Fruit fly (Drosophila melanogaster) whole organism, embryonic: ENCODE measurements around the gene Adgf-B.

Experiments
- ATbp ChIP-seq: fragments of 200-800 bp; sonication (Bioruptor generic); optimal IDR thresholded peaks from 2 replicates; lab custom pipeline; 2017; ENCODE audit warnings: missing biosample characterization, mild to moderate bottlenecking, missing genetic modification characterization, missing genetic modification reagents
- Bteb2 ChIP-seq: fragments of 200-800 bp; sonication (Bioruptor generic); optimal IDR thresholded peaks from 2 replicates; lab custom pipeline; 2016; ENCODE audit warnings: missing biosample characterization, missing genetic modification characterization
- CG12155 ChIP-seq: fragments of 200-800 bp; sonication (Bioruptor generic); optimal IDR thresholded peaks from 3 replicates; lab custom pipeline; 2016; ENCODE audit warnings: missing biosample characterization, missing genetic modification characterization
- CG12219 ChIP-seq: fragments of 200-800 bp; sonication (Bioruptor generic); optimal IDR thresholded peaks from 3 replicates; lab custom pipeline; 2018; ENCODE audit warnings: missing biosample characterization, mild to moderate bottlenecking, missing genetic modification characterization
- CG12769 ChIP-seq: fragments of 200-800 bp; sonication (Bioruptor generic); optimal IDR thresholded peaks from 2 replicates; lab custom pipeline; 2019; ENCODE audit warnings: missing biosample characterization, mild to moderate bottlenecking, missing genetic modification characterization, moderate library complexity
- CG13123 ChIP-seq: fragments of 200-800 bp; sonication (Bioruptor generic); optimal IDR thresholded peaks from 2 replicates; lab custom pipeline; 2016; ENCODE audit warnings: missing biosample characterization, missing genetic modification characterization
- CG13287 ChIP-seq: fragments of 200-800 bp; sonication (Bioruptor generic); IDR thresholded peaks from 2 replicates; pipeline ENCODE4 v1.3.6; 2022; ENCODE audit warnings: missing biosample characterization, missing genetic modification characterization; ENCODE audit not compliant: partially characterized antibody
- CG13624 ChIP-seq: fragments of 200-800 bp; sonication (Bioruptor generic); optimal IDR thresholded peaks from 2 replicates; lab custom pipeline; 2016; ENCODE audit warnings: missing biosample characterization, missing genetic modification characterization
- CG15011 ChIP-seq: fragments of 200-800 bp; sonication (Bioruptor generic); optimal IDR thresholded peaks from 3 replicates; lab custom pipeline; 2018; ENCODE audit warnings: missing biosample characterization, mild to moderate bottlenecking, missing genetic modification characterization
- CG15269 ChIP-seq: fragments of 200-800 bp; sonication (Bioruptor generic); optimal IDR thresholded peaks from 2 replicates; lab custom pipeline; 2018; ENCODE audit warnings: missing biosample characterization, mild to moderate bottlenecking, missing genetic modification characterization, moderate library complexity
- CG1602 ChIP-seq: fragments of 200-800 bp; sonication (Bioruptor generic); optimal IDR thresholded peaks from 3 replicates; lab custom pipeline; 2016; ENCODE audit warnings: missing biosample characterization, missing genetic modification characterization
- CG1792 ChIP-seq: fragments of 200-800 bp; sonication (Bioruptor generic); optimal IDR thresholded peaks from 2 replicates; lab custom pipeline; 2016; ENCODE audit warnings: missing biosample characterization, missing genetic modification characterization
- CG18599 ChIP-seq: fragments of 200-800 bp; sonication (Bioruptor generic); optimal IDR thresholded peaks from 3 replicates; lab custom pipeline; 2017; ENCODE audit warnings: missing biosample characterization, missing genetic modification characterization, mild to moderate bottlenecking, moderate library complexity, missing genetic modification reagents
- CG2120 ChIP-seq: fragments of 200-800 bp; sonication (Bioruptor generic); optimal IDR thresholded peaks from 3 replicates; lab custom pipeline; 2016; ENCODE audit warnings: missing biosample characterization, missing genetic modification characterization
- CG4328 ChIP-seq: fragments of 200-800 bp; sonication (Bioruptor generic); optimal IDR thresholded peaks from 3 replicates; lab custom pipeline; 2017; ENCODE audit warnings: missing biosample characterization, missing genetic modification reagents, missing genetic modification characterization
- CG6254 ChIP-seq: fragments of 200-800 bp; sonication (Bioruptor generic); optimal IDR thresholded peaks from 3 replicates; lab custom pipeline; 2017; ENCODE audit warnings: mild to moderate bottlenecking, missing biosample characterization, missing genetic modification reagents, missing genetic modification characterization
- CG7271 ChIP-seq: fragments of 200-800 bp; sonication (Bioruptor generic); optimal IDR thresholded peaks from 2 replicates; lab custom pipeline; 2018; ENCODE audit warnings: missing biosample characterization, mild to moderate bottlenecking, missing genetic modification characterization, moderate library complexity
- CG8944 ChIP-seq: fragments of 200-800 bp; sonication (Bioruptor generic); optimal IDR thresholded peaks from 3 replicates; lab custom pipeline; 2016; ENCODE audit warnings: missing biosample characterization, missing genetic modification characterization
- CG9797 ChIP-seq: fragments of 200-800 bp; sonication (Bioruptor generic); optimal IDR thresholded peaks from 3 replicates; lab custom pipeline; 2018; ENCODE audit warnings: missing biosample characterization, mild to moderate bottlenecking, missing genetic modification characterization
- Dip2 ChIP-seq: fragments of 200-800 bp; sonication (Bioruptor generic); IDR thresholded peaks from 2 replicates; pipeline ENCODE4 v1.3.6; 2022; ENCODE audit warnings: missing biosample characterization, missing genetic modification characterization
- Fer1 ChIP-seq: fragments of 200-800 bp; sonication (Bioruptor generic); optimal IDR thresholded peaks from 2 replicates; lab custom pipeline; 2017; ENCODE audit warnings: missing biosample characterization, mild to moderate bottlenecking, missing genetic modification characterization
- Gug ChIP-seq: fragments of 200-800 bp; sonication (Bioruptor generic); IDR thresholded peaks from 4 replicates; pipeline ENCODE4 v1.3.6; 2022; ENCODE audit warnings: missing biosample characterization, missing genetic modification characterization
- HLH54F ChIP-seq: fragments of 200-800 bp; sonication (Bioruptor generic); optimal IDR thresholded peaks from 3 replicates; lab custom pipeline; 2016; ENCODE audit warnings: missing biosample characterization, missing genetic modification characterization
- Lhr ChIP-seq: fragments of 200-800 bp; sonication (Bioruptor generic); optimal IDR thresholded peaks from 3 replicates; lab custom pipeline; 2017; ENCODE audit warnings: mild to moderate bottlenecking, missing biosample characterization, missing genetic modification reagents, missing genetic modification characterization
- Max ChIP-seq: fragments of 200-800 bp; sonication (Bioruptor generic); optimal IDR thresholded peaks from 2 replicates; lab custom pipeline; 2016; ENCODE audit warnings: missing biosample characterization, mild to moderate bottlenecking, missing genetic modification characterization
- Nf-YC ChIP-seq: fragments of 200-800 bp; optimal IDR thresholded peaks from 3 replicates; lab custom pipeline; 2019; ENCODE audit warnings: missing biosample characterization, mild to moderate bottlenecking, missing genetic modification characterization, moderate library complexity
- Sox100B ChIP-seq: fragments of 200-800 bp; sonication (Bioruptor generic); optimal IDR thresholded peaks from 3 replicates; lab custom pipeline; 2018; ENCODE audit warnings: missing biosample characterization, mild to moderate bottlenecking, missing genetic modification characterization
- Sox102F ChIP-seq: fragments of 200-800 bp; sonication (Bioruptor generic); optimal IDR thresholded peaks from 2 replicates; lab custom pipeline; 2018; ENCODE audit warnings: missing biosample characterization, mild to moderate bottlenecking, missing genetic modification characterization, moderate library complexity
- ato ChIP-seq: fragments of 200-800 bp; sonication (Bioruptor generic); IDR thresholded peaks from 2 replicates; pipeline ENCODE4 v1.3.6; 2022; ENCODE audit warnings: missing biosample characterization, missing genetic modification characterization; ENCODE audit not compliant: partially characterized antibody
- cato ChIP-seq: fragments of 200-800 bp; sonication (Bioruptor generic); optimal IDR thresholded peaks from 2 replicates; lab custom pipeline; 2016; ENCODE audit warnings: missing biosample characterization, missing genetic modification characterization, borderline replicate concordance
- caup ChIP-seq: fragments of 200-800 bp; sonication (Bioruptor generic); optimal IDR thresholded peaks from 3 replicates; lab custom pipeline; 2017; ENCODE audit warnings: missing biosample characterization, mild to moderate bottlenecking, missing genetic modification characterization, moderate library complexity; ENCODE audit not compliant: severe bottlenecking
- crol ChIP-seq: fragments of 200-800 bp; sonication (Bioruptor generic); IDR thresholded peaks from 2 replicates; pipeline ENCODE4 v1.3.6; 2022; ENCODE audit warnings: missing biosample characterization, missing genetic modification characterization
- cwo ChIP-seq: fragments of 200-800 bp; sonication (Bioruptor generic); optimal IDR thresholded peaks from 3 replicates; lab custom pipeline; 2017; ENCODE audit warnings: missing biosample characterization, missing genetic modification characterization, mild to moderate bottlenecking, moderate library complexity, missing genetic modification reagents
- dimm ChIP-seq: fragments of 200-800 bp; sonication (Bioruptor generic); IDR thresholded peaks from 2 replicates; pipeline ENCODE4 v1.3.6; 2022; ENCODE audit warnings: missing biosample characterization, missing genetic modification characterization
- emc ChIP-seq: fragments of 200-800 bp; sonication (Bioruptor generic); optimal IDR thresholded peaks from 2 replicates; lab custom pipeline; 2016; ENCODE audit warnings: missing biosample characterization, missing genetic modification characterization
- fru ChIP-seq: fragments of >200 bp; optimal IDR thresholded peaks from 2 replicates; lab custom pipeline; 2017
- gsb-n ChIP-seq: fragments of 200-800 bp; sonication (Bioruptor generic); optimal IDR thresholded peaks from 3 replicates; lab custom pipeline; 2018; ENCODE audit warnings: missing biosample characterization, mild to moderate bottlenecking, missing genetic modification characterization
- ind ChIP-seq: fragments of 200-800 bp; sonication (Bioruptor generic); optimal IDR thresholded peaks from 3 replicates; lab custom pipeline; 2016; ENCODE audit warnings: missing biosample characterization, missing genetic modification characterization
- jumu ChIP-seq: fragments of 200-800 bp; sonication (Bioruptor generic); optimal IDR thresholded peaks from 3 replicates; lab custom pipeline; 2016; ENCODE audit warnings: missing biosample characterization, missing genetic modification characterization
- lmd ChIP-seq: fragments of 200-800 bp; sonication (Bioruptor generic); IDR thresholded peaks from 2 replicates; pipeline ENCODE4 v1.3.6; 2022; ENCODE audit warnings: missing biosample characterization, missing genetic modification characterization
- luna ChIP-seq: fragments of 200-800 bp; sonication (Bioruptor generic); optimal IDR thresholded peaks from 2 replicates; lab custom pipeline; 2016; ENCODE audit warnings: missing biosample characterization, missing genetic modification characterization
- nmo ChIP-seq: fragments of 200-800 bp; sonication (Bioruptor generic); optimal IDR thresholded peaks from 2 replicates; lab custom pipeline; 2018; ENCODE audit warnings: missing biosample characterization, mild to moderate bottlenecking, missing genetic modification characterization, moderate library complexity
- prd ChIP-seq, 3 experiments: fragments of >200 bp in 2 of 3; fragments of 200-800 bp in 1 of 3; sonication (Bioruptor generic) in 1 of 3; optimal IDR thresholded peaks in 2 of 3; IDR thresholded peaks in 1 of 3; 2 replicates in 2 of 3; 3 replicates in 1 of 3; pipeline versions ENCODE4 v1.3.6 to Lab custom; 2017 to 2022; ENCODE audit warnings: missing biosample characterization in 1 of 3, missing genetic modification characterization in 1 of 3
- psq ChIP-seq: fragments of 200-800 bp; sonication (Bioruptor generic); optimal IDR thresholded peaks from 2 replicates; lab custom pipeline; 2017; ENCODE audit warnings: missing biosample characterization, missing genetic modification characterization
- ranshi ChIP-seq: fragments of 200-800 bp; sonication (Bioruptor generic); IDR thresholded peaks from 2 replicates; pipeline ENCODE4 v1.3.6; 2022; ENCODE audit warnings: missing biosample characterization, missing genetic modification characterization
- sna ChIP-seq: fragments of 200-800 bp; sonication (Bioruptor generic); IDR thresholded peaks from 2 replicates; pipeline ENCODE4 v1.3.6; 2022; ENCODE audit warnings: missing biosample characterization, missing genetic modification characterization; ENCODE audit not compliant: partially characterized antibody
- sob ChIP-seq: fragments of 200-800 bp; sonication (Bioruptor generic); IDR thresholded peaks from 2 replicates; pipeline ENCODE4 v1.3.6; 2022; ENCODE audit warnings: missing biosample characterization, missing genetic modification characterization
- tna ChIP-seq: fragments of 200-800 bp; sonication (Bioruptor generic); IDR thresholded peaks from 2 replicates; pipeline ENCODE4 v1.3.6; 2022; ENCODE audit warnings: missing biosample characterization, missing genetic modification characterization; ENCODE audit not compliant: partially characterized antibody
- trem ChIP-seq: fragments of 200-800 bp; optimal IDR thresholded peaks from 3 replicates; lab custom pipeline; 2019; ENCODE audit warnings: missing biosample characterization, mild to moderate bottlenecking, missing genetic modification characterization, moderate library complexity
- usp ChIP-seq: fragments of >200 bp; optimal IDR thresholded peaks from 2 replicates; lab custom pipeline; 2017; ENCODE audit warnings: missing biosample characterization, missing genetic modification characterization
- zfh2 ChIP-seq: fragments of 200-800 bp; sonication (Bioruptor generic); optimal IDR thresholded peaks from 2 replicates; lab custom pipeline; 2016; ENCODE audit warnings: missing biosample characterization, missing genetic modification characterization

Adgf-B gene

DNA sequence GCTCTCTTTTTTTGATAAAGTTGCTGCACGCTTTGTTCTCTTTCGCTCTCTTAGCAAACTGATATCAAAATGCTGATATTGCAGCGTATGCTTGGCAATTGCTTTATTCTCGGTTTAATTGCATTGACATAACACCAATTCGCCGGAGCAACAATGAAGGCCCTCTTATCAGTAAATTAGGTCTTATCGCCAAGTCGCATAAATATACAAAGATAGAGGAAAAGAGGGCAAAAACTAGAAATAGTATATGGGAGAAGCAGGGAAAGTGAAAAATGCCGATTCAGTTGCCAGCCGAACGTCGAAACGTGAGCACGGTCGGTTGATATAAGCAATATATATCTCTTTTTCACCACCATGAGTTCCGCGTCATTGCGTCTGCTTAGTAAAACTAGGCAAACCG, 9.9 kb downstream of the Adgf-B start, which contains the start of gene CG7460 (continued):
- TF ChIP-seq fru (lab: Kevin White, UChicago) (no peak), Fer1 (no peak), usp (no peak), ato (GFP tag; lab: Robert Waterston, UW) (no peak; the same call in 1 of the 2 replicates), CG8944 (GFP tag; lab: Kevin White, UChicago) (no peak), CG13287 (peak; percentile 18; the same call in 1 of the 2 replicates), zfh2 (GFP tag; lab: Kevin White, UChicago) (no peak), CG4328 (GFP tag; lab: Kevin White, UChicago) (no peak), CG1602 (GFP tag; lab: Kevin White, UChicago) (no peak), CG9797 (GFP tag; lab: Kevin White, UChicago) (no peak), prd (optimal IDR thresholded peaks at IDR 0.05; lab: Kevin White, UChicago) (no peak), prd (GFP tag; IDR thresholded peaks at IDR 0.05; lab: Robert Waterston, UW) (no peak), Nf-YC (tag; lab: Kevin White, UChicago) (no peak), Sox100B (GFP tag; lab: Kevin White, UChicago) (peak; percentile 0), sna (peak; percentile 28; the same call in 1 of the 2 replicates), luna (GFP tag; lab: Kevin White, UChicago) (no peak), Dip2 (GFP tag; lab: Robert Waterston, UW) (no peak), Max (GFP tag; lab: Kevin White, UChicago) (no peak), dimm (no peak), emc (GFP tag; lab: Kevin White, UChicago) (no peak), cato (no peak), CG2120 (GFP tag; lab: Kevin White, UChicago) (no peak), gsb-n (no peak), sob (GFP tag; lab: Robert Waterston, UW) (no peak), cwo (GFP tag; lab: Kevin White, UChicago) (no peak), Gug (GFP tag; lab: Robert Waterston, UW) (no peak), nmo (GFP tag; lab: Kevin White, UChicago) (no peak), CG15269 (tag; lab: Kevin White, UChicago) (peak; percentile 35), CG6254 (no peak), trem (tag; lab: Kevin White, UChicago) (no peak), CG13624 (no peak), jumu (GFP tag; lab: Kevin White, UChicago) (no peak), HLH54F (GFP tag; lab: Kevin White, UChicago) (no peak), ATbp (GFP tag; lab: Kevin White, UChicago) (peak; percentile 41), caup (no peak), ranshi (GFP tag; lab: Robert Waterston, UW) (no peak), Lhr (GFP tag; lab: Kevin White, UChicago) (no peak), CG1792 (GFP tag; lab: Kevin White, UChicago) (no peak), ind (GFP tag; lab: Kevin White, UChicago) (no peak), psq (GFP tag; lab: Kevin White, UChicago) (no peak), CG12155 (GFP tag; lab: Kevin White, UChicago) (no peak), Bteb2 (GFP tag; lab: Kevin White, UChicago) (no peak), crol (GFP tag; lab: Robert Waterston, UW) (no peak), CG13123 (GFP tag; lab: Kevin White, UChicago) (no peak), lmd (GFP tag; lab: Robert Waterston, UW) (no peak), CG7271 (no peak), CG15011 (GFP tag; lab: Kevin White, UChicago) (no peak), CG12219 (GFP tag; lab: Kevin White, UChicago) (no peak), CG18599 (no peak), tna (GFP tag; lab: Robert Waterston, UW) (no peak), CG12769 (tag; lab: Kevin White, UChicago) (peak; percentile 71), Sox102F (GFP tag; lab: Kevin White, UChicago) (no peak)
